Worm (Caenorhabditis elegans): Measurements from ENCODE around the gene Y7A5A.3.
"Not testable (repeated sequence)": the region's sequence is repeated elsewhere in the genome, so short reads cannot be mapped to it uniquely, and the experiment has no call there.

DNA sequence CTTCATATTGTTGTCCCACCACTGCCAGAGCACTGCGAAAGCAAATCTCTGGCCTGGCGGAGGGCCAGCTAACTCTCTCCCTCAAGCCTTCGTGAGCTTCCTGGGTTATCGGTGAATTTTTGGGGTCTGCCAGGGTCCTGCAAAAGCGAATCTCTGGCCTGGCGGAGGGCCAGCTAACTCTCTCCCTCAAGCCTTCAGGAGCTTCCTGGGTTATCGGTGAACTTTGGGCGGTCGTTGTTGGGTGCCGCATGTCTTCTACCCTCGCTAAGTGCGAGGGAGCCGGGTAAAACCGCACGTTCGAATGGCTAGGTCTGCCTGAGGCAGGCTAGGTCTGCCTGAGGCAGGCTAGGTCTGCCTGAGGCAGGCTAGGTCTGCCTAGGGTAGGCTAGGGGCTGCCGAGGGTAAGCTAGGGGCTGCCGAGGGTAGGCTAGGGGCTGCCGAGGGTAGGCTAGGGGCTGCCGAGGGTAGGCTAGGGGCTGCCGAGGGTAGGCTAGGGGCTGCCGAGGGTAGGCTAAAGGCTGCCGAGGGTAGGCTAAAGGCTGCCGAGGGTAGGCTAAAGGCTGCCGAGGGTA, 46.0 kb downstream of the Y7A5A.3 start:
- not testable (repeated sequence) for TF ChIP-seq tab-1 (GFP tag; IDR thresholded peaks at IDR 0.05); ztf-23 (GFP tag; IDR thresholded peaks at IDR 0.05); med-1 (GFP tag; optimal IDR thresholded peaks at IDR 0.05; ENCODE audit: insufficient read depth); cog-1 (tag; optimal IDR thresholded peaks at IDR 0.05); ztf-29 (GFP tag; IDR thresholded peaks at IDR 0.05); ref-1 (GFP tag; conservative IDR thresholded peaks at IDR 0.05)
- TF ChIP-seq flt-1 (GFP tag; IDR thresholded peaks at IDR 0.05) (peak; percentile 23; the same call in 1 of the 2 replicates), T22C8.4 (GFP tag; IDR thresholded peaks at IDR 0.05) (peak; percentile 29; the same call in 1 of the 2 replicates)
